Fruit fly (Drosophila melanogaster) whole organism, adult: ENCODE data around the gene Wwox.
A peak's percentile ranks its signal among the peaks of the same experiment; 100 is the strongest.

ENCODE experiments used
- CG11617 ChIP-seq: fragments of 200-800 bp; sonication (Bioruptor generic); optimal IDR thresholded peaks from 2 replicates; lab custom pipeline; 2017; ENCODE audit warnings: mild to moderate bottlenecking, missing biosample characterization, missing genetic modification reagents, missing genetic modification characterization
- CG12768 ChIP-seq: fragments of 200-800 bp; sonication (Bioruptor generic); optimal IDR thresholded peaks from 2 replicates; lab custom pipeline; 2017; ENCODE audit warnings: missing biosample characterization, missing genetic modification characterization, mild to moderate bottlenecking, moderate library complexity, missing genetic modification reagents
- CG14711 ChIP-seq: fragments of 200-800 bp; sonication (Bioruptor generic); optimal IDR thresholded peaks from 2 replicates; lab custom pipeline; 2018; ENCODE audit warnings: missing biosample characterization, mild to moderate bottlenecking, missing genetic modification characterization, moderate library complexity
- CG1620 ChIP-seq: fragments of 200-800 bp; sonication (Bioruptor generic); optimal IDR thresholded peaks from 2 replicates; lab custom pipeline; 2016; ENCODE audit warnings: missing biosample characterization, missing genetic modification characterization
- CG33017 ChIP-seq: fragments of 200-800 bp; sonication (Bioruptor generic); optimal IDR thresholded peaks from 2 replicates; lab custom pipeline; 2018; ENCODE audit warnings: missing biosample characterization, mild to moderate bottlenecking, missing genetic modification characterization, moderate library complexity
- CG5204 ChIP-seq: fragments of 200-800 bp; sonication (Bioruptor generic); optimal IDR thresholded peaks from 2 replicates; lab custom pipeline; 2016; ENCODE audit warnings: missing biosample characterization, missing genetic modification characterization
- CG7045 ChIP-seq: fragments of 200-800 bp; sonication (Bioruptor generic); optimal IDR thresholded peaks from 2 replicates; lab custom pipeline; 2017; ENCODE audit warnings: missing biosample characterization, mild to moderate bottlenecking, missing genetic modification characterization
- CG7101 ChIP-seq: fragments of 200-800 bp; sonication (Bioruptor generic); optimal IDR thresholded peaks from 2 replicates; lab custom pipeline; 2018; ENCODE audit warnings: missing biosample characterization, mild to moderate bottlenecking, missing genetic modification characterization, moderate library complexity
- Clk ChIP-seq: fragments of 200-800 bp; sonication (Bioruptor generic); optimal IDR thresholded peaks from 2 replicates; lab custom pipeline; 2017; ENCODE audit warnings: missing biosample characterization, missing genetic modification characterization
- Crg-1 ChIP-seq: fragments of 200-800 bp; sonication (Bioruptor generic); optimal IDR thresholded peaks from 2 replicates; lab custom pipeline; 2016; ENCODE audit warnings: missing biosample characterization, missing genetic modification characterization
- Hr96 ChIP-seq: fragments of 200-800 bp; sonication (Bioruptor generic); optimal IDR thresholded peaks from 2 replicates; lab custom pipeline; 2016; ENCODE audit warnings: missing biosample characterization, missing genetic modification characterization
- Mnt ChIP-seq: fragments of 200-800 bp; sonication (Bioruptor generic); optimal IDR thresholded peaks from 2 replicates; lab custom pipeline; 2016; ENCODE audit warnings: missing biosample characterization, mild to moderate bottlenecking, missing genetic modification characterization
- bab1 ChIP-seq: fragments of 200-800 bp; sonication (Bioruptor generic); optimal IDR thresholded peaks from 3 replicates; lab custom pipeline; 2019; ENCODE audit warnings: missing biosample characterization, mild to moderate bottlenecking, missing genetic modification characterization, moderate library complexity
- cic ChIP-seq: fragments of 200-800 bp; sonication (Bioruptor generic); optimal IDR thresholded peaks from 2 replicates; lab custom pipeline; 2017; ENCODE audit warnings: missing biosample characterization, mild to moderate bottlenecking, missing genetic modification characterization, moderate library complexity
- cnc ChIP-seq, 2 experiments: fragments of >200 bp; optimal IDR thresholded peaks; 2 replicates each; lab custom pipeline; 2017
- kay ChIP-seq: fragments of 200-800 bp; sonication (Bioruptor generic); peaks from one replicate; lab custom pipeline; 2016; ENCODE audit warnings: missing biosample characterization, missing genetic modification characterization, borderline replicate concordance
- ovo ChIP-seq: fragments of 200-800 bp; sonication (Bioruptor generic); optimal IDR thresholded peaks from 2 replicates; lab custom pipeline; 2016; ENCODE audit warnings: missing biosample characterization, missing genetic modification characterization
- pad ChIP-seq: fragments of 200-800 bp; sonication (Bioruptor generic); optimal IDR thresholded peaks from 3 replicates; lab custom pipeline; 2017; ENCODE audit warnings: missing biosample characterization, missing genetic modification characterization, mild to moderate bottlenecking, moderate library complexity, missing genetic modification reagents
- tj ChIP-seq: fragments of 200-800 bp; sonication (Bioruptor generic); optimal IDR thresholded peaks from 3 replicates; lab custom pipeline; 2017; ENCODE audit warnings: missing biosample characterization, mild to moderate bottlenecking, missing genetic modification characterization, moderate library complexity
- toe ChIP-seq: fragments of 200-800 bp; sonication (Bioruptor generic); optimal IDR thresholded peaks from 2 replicates; lab custom pipeline; 2016; ENCODE audit warnings: missing biosample characterization, missing genetic modification characterization

Gene Wwox

DNA sequence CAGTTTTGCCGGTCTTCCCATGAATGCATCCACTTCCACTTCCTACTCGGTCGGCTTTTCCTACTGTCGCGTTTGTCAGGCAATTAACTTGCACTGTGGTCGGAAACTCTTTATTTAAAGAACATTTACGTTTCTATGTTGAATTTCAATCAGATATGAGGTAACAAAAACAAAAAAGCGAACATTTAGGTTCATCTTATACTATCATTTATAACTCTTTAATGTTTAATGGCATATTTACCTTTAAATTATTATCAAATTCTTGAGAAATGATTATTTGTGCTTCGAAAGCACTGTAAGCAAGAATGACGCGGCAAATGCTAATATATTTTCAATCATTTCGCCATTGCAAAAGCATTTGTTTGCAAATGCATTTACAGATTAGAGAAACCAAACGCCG, 29.7 kb upstream of the Wwox start:
- TF ChIP-seq tj (peak; percentile 24), CG33017 (tag; lab: Kevin White, UChicago) (peak; percentile 82), CG12768 (GFP tag; lab: Kevin White, UChicago) (peak; percentile 53), CG7101 (tag; lab: Kevin White, UChicago) (peak; percentile 68), CG5204 (GFP tag; lab: Kevin White, UChicago) (no peak), cnc (optimal IDR thresholded peaks at IDR 0.05; lab: Kevin White, UChicago) (peak in 1 of 2 experiments; percentile 71), CG7045 (GFP tag; lab: Kevin White, UChicago) (peak; percentile 18), CG14711 (peak; percentile 44), Clk (GFP tag; lab: Kevin White, UChicago) (no peak), pad (no peak)

DNA sequence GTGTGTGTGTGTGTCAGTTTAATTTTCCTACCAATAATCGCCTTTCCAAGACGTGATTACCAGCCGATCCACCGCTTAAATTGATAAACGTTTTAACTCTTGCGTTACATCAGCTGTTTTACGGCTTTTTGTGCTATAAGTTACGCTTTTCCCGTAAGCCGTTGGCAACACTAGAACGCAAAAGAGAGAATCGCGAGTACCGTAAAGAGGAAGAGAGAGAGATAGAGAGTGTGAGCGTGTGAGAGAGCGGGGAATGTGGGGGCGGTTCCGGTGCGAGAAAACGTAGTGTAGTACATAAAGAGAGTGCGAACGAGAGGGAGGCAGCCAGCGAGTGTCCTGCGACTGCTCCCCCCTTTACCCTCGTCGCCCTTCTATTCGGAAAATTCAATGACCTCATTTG, 27.5 kb upstream of the Wwox start:
- TF ChIP-seq CG7045 (GFP tag; lab: Kevin White, UChicago) (no peak), Mnt (GFP tag; lab: Kevin White, UChicago) (no peak), CG12768 (GFP tag; lab: Kevin White, UChicago) (peak; percentile 36), cic (GFP tag; lab: Kevin White, UChicago) (peak; percentile 29), bab1 (GFP tag; lab: Kevin White, UChicago) (peak; percentile 22), pad (peak; percentile 72), CG33017 (tag; lab: Kevin White, UChicago) (no peak), CG7101 (tag; lab: Kevin White, UChicago) (peak; percentile 1), CG14711 (peak; percentile 74)

DNA sequence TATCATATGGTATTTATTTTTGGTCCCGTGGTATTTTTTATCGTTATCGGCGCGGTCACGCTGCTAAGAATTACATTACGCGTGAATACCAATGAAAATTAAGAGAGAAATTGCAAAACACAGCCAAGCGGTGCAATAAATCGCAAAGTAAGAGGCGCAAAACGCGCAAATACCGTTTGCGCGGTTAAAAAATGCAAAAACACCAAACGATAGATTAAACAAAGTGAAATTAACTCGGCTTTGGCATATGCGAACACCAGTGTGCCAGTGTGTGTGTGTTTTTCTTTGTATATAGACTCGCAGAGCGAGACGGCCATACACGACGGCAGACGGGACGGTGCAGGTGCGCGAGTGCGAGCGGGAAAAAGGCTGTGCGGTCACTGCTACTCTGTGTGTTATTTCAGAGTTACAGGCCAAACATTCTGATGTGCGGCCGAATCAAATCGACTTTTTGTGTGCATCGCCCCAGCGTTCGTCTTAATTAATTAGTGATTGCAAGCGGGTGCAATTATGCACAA, 26.7 kb upstream of the Wwox start, which contains the start of gene Cka:
TSS of gene Cka (plus strand) at position 29 of the 518 bp plus-strand sequence.
- TF ChIP-seq pad: peak; percentile 64
- TF ChIP-seq CG11617 (GFP tag; lab: Kevin White, UChicago): peak; percentile 12
- no peak for TF ChIP-seq Hr96
- peak; percentile 4 for TF ChIP-seq CG33017 (tag; lab: Kevin White, UChicago)
- TF ChIP-seq cic (GFP tag; lab: Kevin White, UChicago): peak; percentile 30
- TF ChIP-seq Mnt (GFP tag; lab: Kevin White, UChicago): peak; percentile 65
- TF ChIP-seq cnc (optimal IDR thresholded peaks at IDR 0.05; lab: Kevin White, UChicago): no peak
- TF ChIP-seq CG5204 (GFP tag; lab: Kevin White, UChicago): no peak
- no peak for TF ChIP-seq Clk (GFP tag; lab: Kevin White, UChicago)
- TF ChIP-seq tj: peak; percentile 39
- no peak for TF ChIP-seq Crg-1
- TF ChIP-seq toe (GFP tag; lab: Kevin White, UChicago): no peak
- TF ChIP-seq CG7101 (tag; lab: Kevin White, UChicago): no peak
- peak; percentile 41 for TF ChIP-seq CG12768 (GFP tag; lab: Kevin White, UChicago)
- TF ChIP-seq ovo (GFP tag; lab: Kevin White, UChicago): no peak
- TF ChIP-seq kay (GFP tag; lab: Kevin White, UChicago): no peak
- no peak for TF ChIP-seq CG7045 (GFP tag; lab: Kevin White, UChicago)
- peak; percentile 32 for TF ChIP-seq bab1 (GFP tag; lab: Kevin White, UChicago)
- peak; percentile 57 for TF ChIP-seq CG14711
- no peak for TF ChIP-seq CG1620 (GFP tag; lab: Kevin White, UChicago)

DNA sequence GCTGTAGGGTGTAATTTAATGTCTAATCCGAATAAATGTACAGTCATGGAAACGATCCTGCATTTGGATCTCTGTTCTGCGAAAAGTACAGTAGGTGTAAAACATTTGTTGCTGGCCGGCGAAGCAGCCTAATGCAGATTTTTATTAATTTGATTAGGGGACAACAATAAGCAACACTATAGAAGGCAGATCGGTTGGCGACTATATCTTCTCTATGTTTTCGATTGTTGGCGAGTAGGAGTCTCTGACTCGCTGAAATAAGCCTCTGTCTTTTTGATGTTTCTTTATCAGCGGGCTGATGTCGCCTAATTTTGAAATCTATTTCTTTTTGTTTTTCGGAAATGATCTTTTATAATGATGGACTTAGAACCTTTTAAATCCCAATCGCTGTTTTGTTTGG, 26.0 kb upstream of the Wwox start:
- TF ChIP-seq CG11617 (GFP tag; lab: Kevin White, UChicago) (no peak), pad (no peak), Clk (GFP tag; lab: Kevin White, UChicago) (no peak), CG7045 (GFP tag; lab: Kevin White, UChicago) (no peak), CG14711 (no peak)

DNA sequence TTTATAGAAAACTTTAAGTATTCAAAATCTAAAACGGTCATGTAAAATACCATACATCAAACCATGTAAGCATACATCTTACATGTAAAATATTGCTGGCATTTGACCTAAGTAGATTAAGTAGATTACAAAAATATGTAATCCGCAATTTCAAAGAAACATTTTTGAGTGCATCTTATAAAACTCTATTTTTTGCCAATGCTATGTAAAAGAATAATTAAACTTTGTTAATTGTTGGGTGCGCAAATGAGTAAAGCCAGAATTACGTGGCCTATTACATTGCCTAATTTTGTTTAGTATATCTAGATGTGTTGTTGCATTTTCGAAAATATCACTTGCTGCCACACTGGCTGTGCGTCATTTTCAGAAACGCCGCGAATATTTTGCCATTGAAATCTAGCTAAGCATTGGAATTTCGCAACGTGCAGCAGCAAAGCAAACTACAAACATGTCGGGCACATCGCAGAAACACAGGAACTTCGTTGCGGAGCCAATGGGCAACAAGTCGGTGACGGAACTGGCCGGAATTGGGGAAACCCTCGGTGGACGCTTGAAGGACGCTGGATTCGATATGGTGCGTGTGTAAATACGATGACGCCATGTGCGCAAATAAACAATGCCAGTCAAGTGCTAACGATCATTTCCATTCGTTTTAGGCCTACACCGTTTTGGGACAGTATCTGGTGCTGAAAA, 25.2 kb upstream of the Wwox start, which contains the start of gene baf:
TSS of gene baf (plus strand) at position 303 of the 693 bp plus-strand sequence.
- TF ChIP-seq Mnt (GFP tag; lab: Kevin White, UChicago) (peak; percentile 40), cic (GFP tag; lab: Kevin White, UChicago) (peak; percentile 40), tj (no peak)

DNA sequence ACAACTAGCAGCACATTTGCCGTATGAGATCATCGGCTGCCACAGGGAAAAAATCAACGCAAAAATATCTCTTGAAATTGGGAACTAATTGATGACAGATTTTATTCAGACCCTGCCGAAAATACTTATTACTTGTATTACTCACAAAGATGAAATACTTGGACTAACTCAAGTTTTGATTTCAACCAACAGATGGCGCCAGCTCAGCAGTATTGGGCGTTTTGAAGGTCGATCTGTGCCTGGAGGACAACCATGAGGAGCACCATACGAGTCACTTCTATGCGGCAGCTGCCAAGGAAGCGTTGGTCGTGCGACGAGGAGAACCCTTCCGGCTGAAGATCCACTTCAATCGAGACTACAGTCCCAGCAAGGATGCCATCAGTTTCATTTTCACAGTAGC, 20.2 kb upstream of the Wwox start:
- TF ChIP-seq ovo (GFP tag; lab: Kevin White, UChicago) (no peak), CG7045 (GFP tag; lab: Kevin White, UChicago) (no peak), CG12768 (GFP tag; lab: Kevin White, UChicago) (no peak), CG11617 (GFP tag; lab: Kevin White, UChicago) (no peak)

DNA sequence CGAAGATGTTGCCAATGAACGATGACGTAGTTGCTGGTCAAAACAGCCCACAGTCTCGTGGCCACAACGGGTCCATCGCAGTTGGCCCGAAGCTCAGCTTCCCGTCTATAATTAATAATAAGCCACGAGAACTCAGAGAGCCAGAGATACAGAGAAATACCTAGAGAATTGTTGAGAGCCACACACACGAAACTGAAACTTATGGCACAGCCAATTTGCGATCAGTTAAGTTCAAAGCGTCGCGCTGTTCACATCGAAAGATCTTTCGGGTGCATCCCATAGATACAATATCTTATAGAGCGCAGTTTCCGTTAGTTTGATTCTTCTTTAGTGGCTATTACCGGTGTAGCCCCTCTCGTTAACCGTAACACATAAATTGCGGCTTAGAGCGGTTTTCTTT, 8.5 kb upstream of the Wwox start:
- TF ChIP-seq CG12768 (GFP tag; lab: Kevin White, UChicago) (no peak), bab1 (GFP tag; lab: Kevin White, UChicago) (no peak), CG14711 (no peak), toe (GFP tag; lab: Kevin White, UChicago) (no peak), Hr96 (no peak), cnc (optimal IDR thresholded peaks at IDR 0.05; lab: Kevin White, UChicago) (no peak), CG5204 (GFP tag; lab: Kevin White, UChicago) (no peak), pad (no peak)
